Worm (Caenorhabditis elegans) whole organism, mixed stage, embryonic: ENCODE data around the gene D2023.1.

ENCODE experiments used
- bed-3 ChIP-seq: fragments of 200-800 bp; sonication (Bioruptor generic); optimal IDR thresholded peaks from 3 replicates; lab custom pipeline; 2018; ENCODE audit warnings: mild to moderate bottlenecking, missing genetic modification characterization, moderate library complexity, missing compliant biosample characterization
- blmp-1 ChIP-seq: fragments of 150-350 bp; optimal IDR thresholded peaks from 2 replicates; lab custom pipeline; 2014; ENCODE audit warnings: missing biosample characterization, missing genetic modification characterization
- ceh-39 ChIP-seq: fragments of 150-350 bp; optimal IDR thresholded peaks from 2 replicates; lab custom pipeline; 2014; ENCODE audit warnings: missing biosample characterization, missing genetic modification characterization
- ceh-83 ChIP-seq: fragments of 200-800 bp; sonication (Bioruptor generic); optimal IDR thresholded peaks from 2 replicates; lab custom pipeline; 2018; ENCODE audit warnings: mild to moderate bottlenecking, missing genetic modification characterization, missing compliant biosample characterization
- ces-1 ChIP-seq: fragments of 150-350 bp; optimal IDR thresholded peaks from 2 replicates; lab custom pipeline; 2014; ENCODE audit warnings: missing biosample characterization, missing genetic modification reagents, missing genetic modification characterization
- cnd-1 ChIP-seq: fragments of 200-800 bp; sonication (Bioruptor generic); optimal IDR thresholded peaks from 2 replicates; lab custom pipeline; 2018; ENCODE audit warnings: mild to moderate bottlenecking, missing genetic modification characterization, missing compliant biosample characterization
- drap-1 ChIP-seq: fragments of 200-800 bp; sonication (Bioruptor generic); optimal IDR thresholded peaks from 3 replicates; lab custom pipeline; 2018; ENCODE audit warnings: mild to moderate bottlenecking, missing genetic modification characterization, missing compliant biosample characterization
- elt-3 ChIP-seq: fragments of 150-350 bp; optimal IDR thresholded peaks from 2 replicates; lab custom pipeline; 2014; ENCODE audit warnings: missing biosample characterization, missing genetic modification characterization
- flh-1 ChIP-seq: fragments of 200-800 bp; sonication (Bioruptor generic); optimal IDR thresholded peaks from 2 replicates; lab custom pipeline; 2018; ENCODE audit warnings: mild to moderate bottlenecking, missing genetic modification characterization, moderate library complexity, missing compliant biosample characterization
- ham-2 ChIP-seq: fragments of 200-800 bp; sonication (Bioruptor generic); optimal IDR thresholded peaks from 2 replicates; lab custom pipeline; 2018; ENCODE audit warnings: mild to moderate bottlenecking, missing genetic modification characterization, missing compliant biosample characterization
- hlh-1 ChIP-seq: fragments of 150-350 bp; optimal IDR thresholded peaks from 2 replicates; lab custom pipeline; 2014; ENCODE audit warnings: missing biosample characterization, missing genetic modification reagents, missing genetic modification characterization
- lin-13 ChIP-seq: fragments of 150-350 bp; optimal IDR thresholded peaks from 2 replicates; lab custom pipeline; 2014; ENCODE audit warnings: missing biosample characterization, missing genetic modification characterization
- lin-32 ChIP-seq: fragments of 200-800 bp; sonication (Bioruptor generic); optimal IDR thresholded peaks from 2 replicates; lab custom pipeline; 2018; ENCODE audit warnings: mild to moderate bottlenecking, missing genetic modification characterization, missing compliant biosample characterization
- lsy-2 ChIP-seq: fragments of 150-350 bp; optimal IDR thresholded peaks from 2 replicates; lab custom pipeline; 2014; ENCODE audit warnings: missing biosample characterization, missing genetic modification characterization
- mab-5 ChIP-seq: fragments of 150-350 bp; optimal IDR thresholded peaks from 2 replicates; lab custom pipeline; 2014; ENCODE audit warnings: missing biosample characterization, missing genetic modification characterization
- mep-1 ChIP-seq: fragments of 150-350 bp; optimal IDR thresholded peaks from 2 replicates; lab custom pipeline; 2017; ENCODE audit warnings: missing biosample characterization, missing genetic modification reagents, missing genetic modification characterization, inconsistent platforms
- mls-2 ChIP-seq: sonication (generic microtip); optimal IDR thresholded peaks from 2 replicates; lab custom pipeline; 2016; ENCODE audit warnings: mild to moderate bottlenecking, missing genetic modification characterization, moderate library complexity, missing compliant biosample characterization
- nhr-2 ChIP-seq: fragments of 150-350 bp; optimal IDR thresholded peaks from 2 replicates; lab custom pipeline; 2014; ENCODE audit warnings: missing biosample characterization, missing genetic modification characterization
- nhr-237 ChIP-seq: fragments of 150-350 bp; optimal IDR thresholded peaks from 2 replicates; lab custom pipeline; 2014; ENCODE audit warnings: missing biosample characterization, missing genetic modification characterization
- nhr-28 ChIP-seq: fragments of 150-350 bp; optimal IDR thresholded peaks from 2 replicates; lab custom pipeline; 2014; ENCODE audit warnings: missing biosample characterization, missing genetic modification characterization
- nhr-76 ChIP-seq: sonication (generic microtip); optimal IDR thresholded peaks from 2 replicates; lab custom pipeline; 2017; ENCODE audit warnings: missing biosample characterization, missing genetic modification characterization
- sem-2 ChIP-seq: fragments of 200-800 bp; sonication (Bioruptor generic); optimal IDR thresholded peaks from 2 replicates; lab custom pipeline; 2018; ENCODE audit warnings: mild to moderate bottlenecking, missing genetic modification characterization, missing compliant biosample characterization
- snpc-4 ChIP-seq: fragments of 150-350 bp; optimal IDR thresholded peaks from 2 replicates; lab custom pipeline; 2014; ENCODE audit warnings: missing biosample characterization, missing genetic modification characterization
- tbx-8 ChIP-seq: fragments of 200-800 bp; sonication (Bioruptor generic); optimal IDR thresholded peaks from 2 replicates; lab custom pipeline; 2018; ENCODE audit warnings: mild to moderate bottlenecking, missing genetic modification characterization, moderate library complexity, missing compliant biosample characterization
- unc-120 ChIP-seq: sonication (generic microtip); optimal IDR thresholded peaks from 2 replicates; lab custom pipeline; 2017; ENCODE audit warnings: missing genetic modification characterization, missing compliant biosample characterization; ENCODE audit not compliant: poor library complexity, severe bottlenecking
- unc-39 ChIP-seq: fragments of 150-350 bp; optimal IDR thresholded peaks from 2 replicates; lab custom pipeline; 2014; ENCODE audit warnings: missing biosample characterization, missing genetic modification characterization
- unc-62 ChIP-seq: fragments of 150-350 bp; optimal IDR thresholded peaks from 2 replicates; lab custom pipeline; 2014; ENCODE audit warnings: missing biosample characterization, missing genetic modification reagents, missing genetic modification characterization
- zip-8 ChIP-seq: fragments of 150-350 bp; optimal IDR thresholded peaks from 2 replicates; lab custom pipeline; 2014; ENCODE audit warnings: missing biosample characterization, missing genetic modification characterization
- ztf-11 ChIP-seq: fragments of 150-350 bp; optimal IDR thresholded peaks from 2 replicates; lab custom pipeline; 2014; ENCODE audit warnings: missing biosample characterization, missing genetic modification characterization

The D2023.1 gene

ce11 chrV:11787258-11787657 lies 2.1 kb upstream of the D2023.1 start, which contains the start of gene F55A11.7:
Gene F55A11.7, minus strand, starts transcription at chrV:11787443.
- TF ChIP-seq lsy-2: no peak
- no peak for TF ChIP-seq lin-13 (tag; lab: Kevin White, UChicago)
- TF ChIP-seq ceh-39 (tag; lab: Kevin White, UChicago): no peak
- TF ChIP-seq elt-3 (tag; lab: Kevin White, UChicago): no peak
- TF ChIP-seq unc-120 (tag; lab: Kevin White, UChicago): no peak
- TF ChIP-seq ztf-11 (tag; lab: Kevin White, UChicago): no peak
- TF ChIP-seq unc-39 (tag; lab: Kevin White, UChicago): no peak
- TF ChIP-seq flh-1: no peak
- no peak for TF ChIP-seq nhr-76

ce11 chrV:11787742-11788238 lies 1.6 kb upstream of the D2023.1 start, which contains the start of gene F55A11.8:
Gene F55A11.8, plus strand, starts transcription at chrV:11788188.
- TF ChIP-seq tbx-8 (no peak), mab-5 (tag; lab: Kevin White, UChicago) (no peak), nhr-2 (no peak), flh-1 (no peak), ceh-83 (GFP tag; lab: Kevin White, UChicago) (no peak), snpc-4 (no peak), ceh-39 (tag; lab: Kevin White, UChicago) (no peak), mls-2 (tag; lab: Kevin White, UChicago) (no peak), lin-32 (GFP tag; lab: Kevin White, UChicago) (no peak), ham-2 (no peak), ztf-11 (tag; lab: Kevin White, UChicago) (no peak), unc-120 (tag; lab: Kevin White, UChicago) (no peak), zip-8 (no peak), blmp-1 (tag; lab: Kevin White, UChicago) (no peak), mep-1 (tag; lab: Kevin White, UChicago) (no peak), lin-13 (tag; lab: Kevin White, UChicago) (no peak)
- TF ChIP-seq, all 35 proteins: peak for 0

ce11 chrV:11794172-11794571 lies 4.8 kb downstream of the D2023.1 start:
- TF ChIP-seq drap-1 (GFP tag; lab: Kevin White, UChicago) (no peak), nhr-76 (no peak), mab-5 (tag; lab: Kevin White, UChicago) (no peak), ces-1 (GFP tag; lab: Kevin White, UChicago) (no peak), mls-2 (tag; lab: Kevin White, UChicago) (no peak), flh-1 (no peak), cnd-1 (tag; lab: Kevin White, UChicago) (no peak), mep-1 (tag; lab: Kevin White, UChicago) (no peak), nhr-237 (tag; lab: Kevin White, UChicago) (no peak), snpc-4 (no peak), ceh-39 (tag; lab: Kevin White, UChicago) (no peak), elt-3 (tag; lab: Kevin White, UChicago) (no peak), tbx-8 (no peak), ceh-83 (GFP tag; lab: Kevin White, UChicago) (no peak), ztf-11 (tag; lab: Kevin White, UChicago) (no peak), lin-13 (tag; lab: Kevin White, UChicago) (no peak), sem-2 (GFP tag; lab: Kevin White, UChicago) (no peak), ham-2 (no peak), nhr-28 (tag; lab: Kevin White, UChicago) (no peak)

ce11 chrV:11795352-11795751 lies 6.0 kb downstream of the D2023.1 start:
- TF ChIP-seq zip-8 (no peak), hlh-1 (tag; lab: Kevin White, UChicago) (no peak), unc-62 (GFP tag; lab: Kevin White, UChicago) (no peak), cnd-1 (tag; lab: Kevin White, UChicago) (no peak), mls-2 (tag; lab: Kevin White, UChicago) (no peak), ztf-11 (tag; lab: Kevin White, UChicago) (no peak)

- TF ChIP-seq zip-8: no peak
- no peak for TF ChIP-seq ceh-39 (tag; lab: Kevin White, UChicago)
- no peak for TF ChIP-seq elt-3 (tag; lab: Kevin White, UChicago)
- no peak for TF ChIP-seq ces-1 (GFP tag; lab: Kevin White, UChicago)
- no peak for TF ChIP-seq bed-3 (GFP tag; lab: Kevin White, UChicago)
- TF ChIP-seq nhr-2: no peak
- no peak for TF ChIP-seq hlh-1 (tag; lab: Kevin White, UChicago)
These were observed 7.0 kb downstream of the D2023.1 start for ce11 chrV:11796343-11796742.
